Worm (Caenorhabditis elegans) whole organism, late embryonic: ENCODE results near the gene Y53F4B.21.
A peak's percentile ranks its signal among the peaks of the same experiment; 100 is the strongest.

ENCODE experiments used
- C08G9.2 ChIP-seq: sonication (generic microtip); optimal IDR thresholded peaks from 2 replicates; lab custom pipeline; 2016; ENCODE audit warnings: mild to moderate bottlenecking, missing genetic modification characterization, moderate library complexity, missing compliant biosample characterization
- F13H6.1 ChIP-seq: sonication (generic microtip); optimal IDR thresholded peaks from 2 replicates; lab custom pipeline; 2016; ENCODE audit warnings: missing genetic modification characterization, missing compliant biosample characterization
- K02D7.2 ChIP-seq: sonication (generic microtip); optimal IDR thresholded peaks from 2 replicates; lab custom pipeline; 2017; ENCODE audit warnings: mild to moderate bottlenecking, missing genetic modification characterization, missing compliant biosample characterization
- K09A11.1 ChIP-seq: sonication (generic microtip); optimal IDR thresholded peaks from 2 replicates; lab custom pipeline; 2017; ENCODE audit warnings: antibody characterized with exemption, mild to moderate bottlenecking, missing genetic modification characterization, missing compliant biosample characterization; ENCODE audit not compliant: insufficient read depth
- ceh-14 ChIP-seq: sonication (generic microtip); optimal IDR thresholded peaks from 2 replicates; lab custom pipeline; 2016; ENCODE audit warnings: missing genotype, missing genetic modification characterization, missing compliant biosample characterization
- ceh-18 ChIP-seq: sonication (generic microtip); optimal IDR thresholded peaks from 2 replicates; lab custom pipeline; 2016; ENCODE audit warnings: missing genetic modification characterization, missing compliant biosample characterization
- ceh-2 ChIP-seq: sonication (generic microtip); optimal IDR thresholded peaks from 2 replicates; lab custom pipeline; 2016; ENCODE audit warnings: missing genotype, missing genetic modification characterization, missing compliant biosample characterization
- ceh-24 ChIP-seq: sonication (generic microtip); optimal IDR thresholded peaks from 2 replicates; lab custom pipeline; 2016; ENCODE audit warnings: mild to moderate bottlenecking, missing genetic modification characterization, missing compliant biosample characterization
- ceh-31 ChIP-seq: sonication (generic microtip); optimal IDR thresholded peaks from 2 replicates; lab custom pipeline; 2016; ENCODE audit warnings: missing genetic modification characterization, missing compliant biosample characterization
- ceh-34 ChIP-seq: sonication (generic microtip); optimal IDR thresholded peaks from 2 replicates; lab custom pipeline; 2016; ENCODE audit warnings: mild to moderate bottlenecking, missing genetic modification characterization, missing compliant biosample characterization
- ceh-45 ChIP-seq: fragments of 200-800 bp; sonication (Bioruptor generic); IDR thresholded peaks from 2 replicates; pipeline ENCODE4 v1.3.6; 2022; ENCODE audit warnings: missing genetic modification reagents, missing genetic modification characterization, missing compliant biosample characterization
- dmd-4 ChIP-seq: sonication (generic microtip); optimal IDR thresholded peaks from 2 replicates; lab custom pipeline; 2016; ENCODE audit warnings: borderline replicate concordance, missing genetic modification characterization, missing compliant biosample characterization
- elt-2 ChIP-seq: sonication (generic microtip); optimal IDR thresholded peaks from 2 replicates; lab custom pipeline; 2016; ENCODE audit warnings: missing genetic modification reagents, missing genetic modification characterization, missing compliant biosample characterization
- ets-4 ChIP-seq: sonication (generic microtip); optimal IDR thresholded peaks from 2 replicates; lab custom pipeline; 2016; ENCODE audit warnings: missing genetic modification characterization, missing compliant biosample characterization
- fax-1 ChIP-seq: sonication (generic microtip); optimal IDR thresholded peaks from 2 replicates; lab custom pipeline; 2016; ENCODE audit warnings: missing genotype, missing genetic modification characterization, missing compliant biosample characterization
- fkh-10 ChIP-seq: fragments of 150-350 bp; optimal IDR thresholded peaks from 2 replicates; lab custom pipeline; 2014; ENCODE audit warnings: missing biosample characterization, missing genetic modification reagents, missing genetic modification characterization
- gmeb-2 ChIP-seq: sonication (generic microtip); optimal IDR thresholded peaks from 2 replicates; lab custom pipeline; 2016; ENCODE audit warnings: missing genetic modification characterization, inconsistent platforms, missing compliant biosample characterization
- hlh-13 ChIP-seq: fragments of 200-800 bp; sonication (Bioruptor generic); optimal IDR thresholded peaks from 2 replicates; lab custom pipeline; 2018; ENCODE audit warnings: mild to moderate bottlenecking, missing genetic modification characterization, missing compliant biosample characterization
- hlh-15 ChIP-seq: sonication (generic microtip); optimal IDR thresholded peaks from 2 replicates; lab custom pipeline; 2016; ENCODE audit warnings: missing genetic modification characterization, missing compliant biosample characterization
- hlh-6 ChIP-seq: sonication (generic microtip); optimal IDR thresholded peaks from 2 replicates; lab custom pipeline; 2016; ENCODE audit warnings: missing genotype, missing genetic modification characterization, missing compliant biosample characterization
- lim-6 ChIP-seq: sonication (generic microtip); optimal IDR thresholded peaks from 2 replicates; lab custom pipeline; 2016; ENCODE audit warnings: missing genetic modification characterization, missing compliant biosample characterization
- lin-11 ChIP-seq: fragments of 200-800 bp; sonication (Bioruptor generic); optimal IDR thresholded peaks from 2 replicates; lab custom pipeline; 2018; ENCODE audit warnings: mild to moderate bottlenecking, missing genetic modification characterization, missing compliant biosample characterization
- madf-2 ChIP-seq: sonication (generic microtip); optimal IDR thresholded peaks from 2 replicates; lab custom pipeline; 2017; ENCODE audit warnings: missing genetic modification characterization, missing compliant biosample characterization
- nfya-1 ChIP-seq: sonication (generic microtip); optimal IDR thresholded peaks from 2 replicates; lab custom pipeline; 2017; ENCODE audit warnings: missing genetic modification characterization, mild to moderate bottlenecking, missing compliant biosample characterization, antibody characterized with exemption, moderate library complexity
- nhr-232 ChIP-seq: sonication (generic microtip); optimal IDR thresholded peaks from 2 replicates; lab custom pipeline; 2016; ENCODE audit warnings: missing genetic modification characterization, missing compliant biosample characterization
- pag-3 ChIP-seq: sonication (generic microtip); optimal IDR thresholded peaks from 2 replicates; lab custom pipeline; 2016; ENCODE audit warnings: missing compliant biosample characterization, missing genetic modification characterization, borderline replicate concordance
- pat-9 ChIP-seq: fragments of 200-800 bp; sonication (Bioruptor generic); optimal IDR thresholded peaks from 2 replicates; lab custom pipeline; 2018; ENCODE audit warnings: mild to moderate bottlenecking, missing genetic modification characterization, moderate library complexity, missing compliant biosample characterization
- pha-2 ChIP-seq: sonication (generic microtip); optimal IDR thresholded peaks from 2 replicates; lab custom pipeline; 2017; ENCODE audit warnings: mild to moderate bottlenecking, missing genetic modification characterization, missing compliant biosample characterization
- pqm-1 ChIP-seq: sonication (generic microtip); optimal IDR thresholded peaks from 2 replicates; lab custom pipeline; 2016; ENCODE audit warnings: missing genetic modification characterization, missing compliant biosample characterization
- pros-1 ChIP-seq: fragments of 150-350 bp; optimal IDR thresholded peaks from 2 replicates; lab custom pipeline; 2014; ENCODE audit warnings: missing biosample characterization, missing genetic modification reagents, missing genetic modification characterization
- rnt-1 ChIP-seq: sonication (generic microtip); optimal IDR thresholded peaks from 2 replicates; lab custom pipeline; 2016; ENCODE audit warnings: missing genetic modification characterization, missing compliant biosample characterization
- sox-2 ChIP-seq: fragments of 200-800 bp; sonication (Bioruptor generic); IDR thresholded peaks from 2 replicates; pipeline ENCODE4 v1.3.6; 2022; ENCODE audit warnings: missing genetic modification reagents, missing genetic modification characterization, missing compliant biosample characterization
- sox-4 ChIP-seq: sonication (generic microtip); optimal IDR thresholded peaks from 2 replicates; lab custom pipeline; 2017; ENCODE audit warnings: mild to moderate bottlenecking, missing genetic modification characterization, inconsistent platforms, missing compliant biosample characterization
- syd-9 ChIP-seq: sonication (generic microtip); optimal IDR thresholded peaks from 2 replicates; lab custom pipeline; 2016; ENCODE audit warnings: mild to moderate bottlenecking, missing genetic modification characterization, moderate library complexity, missing compliant biosample characterization
- tbx-2 ChIP-seq: sonication (generic microtip); optimal IDR thresholded peaks from 2 replicates; lab custom pipeline; 2016; ENCODE audit warnings: missing genetic modification characterization, missing compliant biosample characterization
- tbx-7 ChIP-seq: sonication (generic microtip); optimal IDR thresholded peaks from 2 replicates; lab custom pipeline; 2016; ENCODE audit warnings: missing genotype, missing genetic modification characterization, missing compliant biosample characterization
- ttx-3 ChIP-seq: sonication (generic microtip); optimal IDR thresholded peaks from 2 replicates; lab custom pipeline; 2016; ENCODE audit warnings: missing genetic modification reagents, missing genetic modification characterization, missing compliant biosample characterization
- unc-86 ChIP-seq: sonication (generic microtip); optimal IDR thresholded peaks from 2 replicates; lab custom pipeline; 2016; ENCODE audit warnings: missing genetic modification characterization, missing compliant biosample characterization
- ztf-16 ChIP-seq: sonication (generic microtip); optimal IDR thresholded peaks from 2 replicates; lab custom pipeline; 2017; ENCODE audit warnings: missing genetic modification characterization, missing compliant biosample characterization

Y53F4B.21 gene

DNA sequence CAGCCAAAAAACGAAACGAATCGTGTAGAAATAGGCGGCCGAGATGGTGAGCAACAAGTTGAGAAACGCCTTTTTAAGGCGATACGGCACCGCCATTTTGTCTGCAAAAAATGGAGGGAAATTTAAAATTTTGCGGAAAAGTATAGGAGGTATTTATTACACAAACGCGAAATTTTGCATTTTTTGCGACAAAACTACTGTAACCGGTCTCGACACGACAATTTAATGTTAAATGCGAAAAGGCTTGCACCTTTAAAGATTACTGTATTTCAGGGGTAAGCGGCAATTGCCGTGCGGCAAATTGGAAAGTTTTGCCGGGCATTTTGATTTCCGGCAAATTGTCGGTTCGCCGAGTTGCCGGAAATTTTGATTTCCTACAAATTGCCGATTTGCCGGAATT lies 18.4 kb upstream of the Y53F4B.21 start, which contains the start of gene Y53F4B.18:
Gene Y53F4B.18, minus strand, starts transcription at position 101 of the 400 bp plus-strand sequence.
- no peak for TF ChIP-seq tbx-2
- TF ChIP-seq ceh-2 (tag; lab: Kevin White, UChicago) = no peak
- no peak for TF ChIP-seq gmeb-2 (tag; lab: Kevin White, UChicago)
- no peak for TF ChIP-seq lin-11 (tag; lab: Kevin White, UChicago)
- no peak for TF ChIP-seq rnt-1
- TF ChIP-seq dmd-4 = no peak
- no peak for TF ChIP-seq ztf-16 (tag; lab: Kevin White, UChicago)
- TF ChIP-seq nhr-232 (tag; lab: Kevin White, UChicago) = no peak
- TF ChIP-seq ceh-34 = no peak
- no peak for TF ChIP-seq pha-2 (tag; lab: Kevin White, UChicago)
- no peak for TF ChIP-seq sox-4 (tag; lab: Kevin White, UChicago)
- no peak for TF ChIP-seq hlh-15 (tag; lab: Kevin White, UChicago)
- TF ChIP-seq ceh-14 = no peak

DNA sequence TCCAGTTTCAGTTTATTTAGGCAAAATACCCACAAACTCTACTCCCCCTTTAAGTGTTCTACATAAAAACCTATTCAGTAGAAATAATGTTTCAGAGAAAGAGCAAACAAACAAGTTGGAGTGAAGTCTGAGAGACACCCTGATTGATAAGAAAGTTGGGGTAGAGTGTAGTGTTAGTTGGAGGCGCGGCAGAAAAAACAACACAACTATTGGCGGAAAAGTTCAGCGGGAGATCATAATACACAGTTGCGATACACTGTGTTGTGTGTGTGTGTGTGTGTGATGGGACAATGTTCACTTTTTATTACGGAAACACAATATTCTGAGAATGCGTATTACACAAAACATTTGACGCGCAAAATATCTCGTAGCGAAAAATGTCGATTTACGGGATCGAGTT lies 15.2 kb upstream of the Y53F4B.21 start:
- TF ChIP-seq nfya-1 (tag; lab: Kevin White, UChicago) (no peak), ceh-31 (tag; lab: Kevin White, UChicago) (no peak), pag-3 (tag; lab: Kevin White, UChicago) (no peak), pqm-1 (no peak), sox-2 (GFP tag; lab: Robert Waterston, UW) (no peak), ceh-45 (no peak)

DNA sequence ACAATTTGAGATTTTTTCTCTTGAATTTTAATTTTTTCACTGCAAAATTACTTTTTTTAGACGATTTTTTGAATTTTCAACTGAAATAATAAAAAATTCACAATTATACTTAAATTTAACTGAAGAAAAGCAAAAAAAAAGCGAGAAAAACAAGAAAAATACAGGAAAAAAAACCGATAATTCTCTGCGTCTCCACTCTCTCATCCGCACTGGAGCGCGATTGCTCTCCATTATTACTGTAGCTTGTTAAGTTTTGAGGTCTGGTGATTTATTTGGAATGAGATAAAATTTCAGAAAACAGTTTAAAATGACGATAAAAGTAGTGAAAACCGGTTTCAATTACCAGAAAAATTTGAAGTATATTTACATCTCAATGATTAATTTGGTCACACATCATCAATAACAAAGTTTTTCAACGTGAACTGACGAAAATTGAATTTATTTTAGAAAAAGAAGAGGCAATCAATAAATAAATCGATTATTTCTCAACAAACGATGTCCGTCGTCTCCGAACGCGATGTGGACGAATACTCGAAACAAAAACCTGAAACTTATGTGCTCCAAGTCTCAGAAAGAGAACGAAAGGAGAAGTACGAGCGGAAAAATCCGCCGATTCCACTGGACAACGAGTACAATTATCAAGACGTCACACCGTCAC lies 13.1 kb upstream of the Y53F4B.21 start, which contains the start of gene Y53F4B.19:
Gene Y53F4B.19, plus strand, starts transcription at position 157 of the 658 bp plus-strand sequence.
- no peak for TF ChIP-seq K09A11.1
- TF ChIP-seq hlh-13 = no peak
- TF ChIP-seq ceh-24 = no peak

DNA sequence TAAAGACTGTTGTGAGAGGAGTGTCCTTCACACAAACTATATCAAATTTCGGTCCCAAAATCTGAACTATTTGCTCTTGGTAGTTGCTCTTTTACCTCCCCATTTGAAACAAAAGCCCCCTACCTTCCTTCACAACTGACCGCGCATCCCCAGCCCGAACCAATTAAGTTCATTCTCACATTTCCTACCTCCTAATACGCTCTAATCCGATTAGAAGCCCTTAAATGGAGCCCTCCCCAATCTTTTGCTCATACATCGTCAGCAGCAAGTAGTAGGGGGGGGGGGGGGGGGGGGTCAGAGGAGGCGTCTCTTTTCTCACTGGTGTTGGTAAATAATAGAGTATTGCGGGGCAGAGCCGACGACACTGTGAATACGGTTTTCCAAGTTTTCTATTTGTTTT lies 9.4 kb upstream of the Y53F4B.21 start:
- TF ChIP-seq ceh-34 = peak; percentile 33
- no peak for TF ChIP-seq lim-6 (tag; lab: Kevin White, UChicago)

DNA sequence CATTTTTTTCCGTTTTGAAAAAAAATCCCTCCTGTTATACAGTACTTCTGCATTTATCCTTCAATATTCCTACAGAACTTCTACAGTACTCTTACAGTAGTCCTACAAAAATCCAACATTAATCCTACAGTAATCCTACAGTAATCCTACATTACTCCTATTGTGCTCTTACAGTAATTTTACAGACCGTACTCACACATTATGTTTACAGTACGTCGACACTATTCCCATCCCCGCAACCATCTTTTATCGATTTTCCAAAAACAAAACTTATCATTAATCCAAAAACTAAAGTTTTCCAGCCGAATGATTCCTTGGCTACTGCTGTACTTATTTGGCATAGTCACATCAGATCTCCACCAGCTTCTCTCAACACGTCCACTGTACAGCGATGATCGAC lies 5.8 kb upstream of the Y53F4B.21 start, which contains the start of gene Y53F4B.20:
Gene Y53F4B.20, plus strand, starts transcription at position 301 of the 400 bp plus-strand sequence.
- TF ChIP-seq pros-1 (tag; lab: Kevin White, UChicago) (no peak), tbx-7 (tag; lab: Kevin White, UChicago) (no peak), hlh-15 (tag; lab: Kevin White, UChicago) (no peak), K09A11.1 (no peak), tbx-2 (no peak), ceh-2 (tag; lab: Kevin White, UChicago) (no peak), F13H6.1 (no peak), rnt-1 (no peak), lin-11 (tag; lab: Kevin White, UChicago) (no peak)

DNA sequence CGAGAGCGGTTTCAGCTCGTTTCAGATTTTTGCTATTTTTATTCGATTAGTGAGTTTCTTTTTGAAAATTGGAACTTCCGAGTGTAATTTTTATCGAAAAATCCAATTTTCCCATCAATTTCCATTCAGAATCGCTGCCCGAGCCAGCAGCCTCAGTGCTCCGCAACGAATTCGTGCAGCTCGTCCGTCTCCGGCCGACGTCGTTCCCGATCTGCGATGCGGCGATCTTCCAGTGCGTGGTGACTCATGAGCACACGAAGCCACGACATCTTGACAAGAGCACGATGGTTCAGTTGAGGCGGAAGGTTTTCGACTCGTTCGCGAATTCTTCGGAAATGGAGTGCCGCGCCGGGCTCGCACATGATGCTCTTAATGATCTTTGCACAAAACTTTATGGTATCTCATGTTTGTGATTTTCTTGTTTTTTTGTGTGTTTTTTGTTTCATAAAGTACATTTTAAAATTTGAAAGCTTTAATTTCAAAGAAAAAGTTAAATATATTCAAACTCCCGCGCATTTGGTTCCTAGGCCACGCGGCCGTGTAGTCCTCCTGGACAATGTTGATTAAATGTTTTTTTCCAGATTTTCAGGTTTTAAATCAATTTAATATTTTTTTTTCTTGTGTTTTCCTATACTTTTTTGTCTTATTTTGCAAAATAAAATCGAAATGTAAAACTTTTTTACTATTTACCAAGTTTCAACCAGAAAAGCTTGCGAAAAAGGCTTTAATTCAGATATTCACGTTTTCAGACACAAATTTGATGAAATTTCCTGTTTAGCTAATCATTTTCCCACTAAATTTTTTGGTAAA lies 689 bp upstream of the Y53F4B.21 start:
- TF ChIP-seq K02D7.2 (tag; lab: Kevin White, UChicago) (no peak), ceh-34 (peak; percentile 21), fkh-10 (GFP tag; lab: Kevin White, UChicago) (no peak), madf-2 (tag; lab: Kevin White, UChicago) (no peak), lim-6 (tag; lab: Kevin White, UChicago) (peak; percentile 53), pqm-1 (no peak), hlh-13 (no peak), ttx-3 (tag; lab: Kevin White, UChicago) (no peak), unc-86 (tag; lab: Kevin White, UChicago) (no peak), pat-9 (tag; lab: Kevin White, UChicago) (no peak), syd-9 (tag; lab: Kevin White, UChicago) (no peak), fax-1 (tag; lab: Kevin White, UChicago) (peak; percentile 34), hlh-6 (tag; lab: Kevin White, UChicago) (no peak), nfya-1 (tag; lab: Kevin White, UChicago) (no peak), lin-11 (tag; lab: Kevin White, UChicago) (no peak), rnt-1 (peak; percentile 43), ets-4 (tag; lab: Kevin White, UChicago) (peak; percentile 86), tbx-2 (peak; percentile 68), ceh-18 (tag; lab: Kevin White, UChicago) (no peak), ceh-45 (no peak), C08G9.2 (tag; lab: Kevin White, UChicago) (peak; percentile 87), gmeb-2 (tag; lab: Kevin White, UChicago) (no peak), elt-2 (tag; lab: Kevin White, UChicago) (peak; percentile 57)
